Worm (Caenorhabditis elegans): ENCODE results near the gene Y76B12C.3.

ce11 chrIV:1923722-1924121 lies 49.8 kb upstream of the Y76B12C.3 start, which contains the start of gene denn-4:
- TF ChIP-seq him-1 (tag; optimal IDR thresholded peaks at IDR 0.05) (no peak), W03F9.2 (tag; optimal IDR thresholded peaks at IDR 0.05) (no peak)
